Fruit fly (Drosophila melanogaster): ENCODE data around the gene Ctr9.

The Ctr9 gene

dm6 chr3L:1334571-1335427 is 27.8 kb downstream of the Ctr9 start, which contains the start of the genes Hmbs and CG2211:
Hmbs (plus strand) TSS chr3L:1334889.
CG2211 (minus strand) TSS chr3L:1335359.
- TF ChIP-seq CG16779 (tag; optimal IDR thresholded peaks at IDR 0.05) (peak; percentile 15), CG6854 (GFP tag; optimal IDR thresholded peaks at IDR 0.05) (peak; percentile 73), dac (GFP tag; optimal IDR thresholded peaks at IDR 0.05) (peak; percentile 34), pdm3 (GFP tag; optimal IDR thresholded peaks at IDR 0.05) (no peak), CG6276 (GFP tag; optimal IDR thresholded peaks at IDR 0.05) (no peak), Ets21C (GFP tag; optimal IDR thresholded peaks at IDR 0.05) (peak; percentile 64), OdsH (GFP tag; optimal IDR thresholded peaks at IDR 0.05) (no peak), acj6 (GFP tag; optimal IDR thresholded peaks at IDR 0.05) (no peak), CG6808 (GFP tag; optimal IDR thresholded peaks at IDR 0.05) (peak; percentile 74), Hr38 (GFP tag; optimal IDR thresholded peaks at IDR 0.05) (peak; percentile 57), CG10669 (GFP tag; optimal IDR thresholded peaks at IDR 0.05) (no peak), dsx (GFP tag; optimal IDR thresholded peaks at IDR 0.05; ENCODE audit: poor library complexity, severe bottlenecking) (peak; percentile 71), CG11762 (GFP tag; optimal IDR thresholded peaks at IDR 0.05; ENCODE audit: insufficient read depth) (no peak), CG11294 (GFP tag; IDR thresholded peaks at IDR 0.05) (peak; percentile 58; the same call in 1 of the 2 replicates), cyc (GFP tag; optimal IDR thresholded peaks at IDR 0.05) (peak; percentile 85), Sox102F (GFP tag; optimal IDR thresholded peaks at IDR 0.05) (no peak), Blimp-1 (GFP tag; optimal IDR thresholded peaks at IDR 0.05) (peak; percentile 95), fd85E (GFP tag; optimal IDR thresholded peaks at IDR 0.05) (peak; percentile 16), Eip75B (GFP tag; optimal IDR thresholded peaks at IDR 0.05) (no peak), ss (GFP tag; optimal IDR thresholded peaks at IDR 0.05) (no peak), Lpt (GFP tag; optimal IDR thresholded peaks at IDR 0.05) (peak; percentile 58), CG34406 (GFP tag; optimal IDR thresholded peaks at IDR 0.05) (no peak), CG15336 (GFP tag; IDR thresholded peaks at IDR 0.05) (peak; percentile 65), CG4318 (GFP tag; optimal IDR thresholded peaks at IDR 0.05) (no peak), CG8119 (GFP tag; IDR thresholded peaks at IDR 0.05) (peak; percentile 58; the same call in 2 of the 3 replicates), svp (GFP tag) (no peak), Sox14 (GFP tag; optimal IDR thresholded peaks at IDR 0.05) (peak; percentile 92), spab (GFP tag; optimal IDR thresholded peaks at IDR 0.05) (no peak), salr (GFP tag; optimal IDR thresholded peaks at IDR 0.05) (peak in 1 of 2 experiments; percentile 38), CG10631 (GFP tag; optimal IDR thresholded peaks at IDR 0.05) (peak; percentile 76), eg (GFP tag; IDR thresholded peaks at IDR 0.05) (peak; percentile 84), Sox15 (GFP tag; optimal IDR thresholded peaks at IDR 0.05) (peak; percentile 58), CG9139 (GFP tag; optimal IDR thresholded peaks at IDR 0.05) (no peak), fkh (GFP tag; optimal IDR thresholded peaks at IDR 0.05) (peak; percentile 22), CG3919 (GFP tag; optimal IDR thresholded peaks at IDR 0.05) (peak; percentile 83), Eip93F (GFP tag; optimal IDR thresholded peaks at IDR 0.05) (no peak), CG6163 (GFP tag; IDR thresholded peaks at IDR 0.05) (peak; percentile 81), CG3032 (tag; optimal IDR thresholded peaks at IDR 0.05) (peak; percentile 83), achi (GFP tag; optimal IDR thresholded peaks at IDR 0.05) (peak; percentile 77), fd59A (GFP tag; optimal IDR thresholded peaks at IDR 0.05) (peak; percentile 37), CG6792 (GFP tag; optimal IDR thresholded peaks at IDR 0.05) (peak; percentile 69), lz (GFP tag; optimal IDR thresholded peaks at IDR 0.05) (peak; percentile 72), esn (GFP tag; optimal IDR thresholded peaks at IDR 0.05) (peak; percentile 76), CG11902 (GFP tag; optimal IDR thresholded peaks at IDR 0.05) (peak; percentile 68), Gug (GFP tag; IDR thresholded peaks at IDR 0.05) (peak; percentile 64), CG7368 (GFP tag; optimal IDR thresholded peaks at IDR 0.05) (peak; percentile 59), Hr39 (GFP tag; optimal IDR thresholded peaks at IDR 0.05) (peak; percentile 87), Eip78C (GFP tag) (peak; percentile 92), Ets96B (tag; optimal IDR thresholded peaks at IDR 0.05) (peak; percentile 81), CG32006 (GFP tag; optimal IDR thresholded peaks at IDR 0.05) (no peak)
